Fruit fly (Drosophila melanogaster): ENCODE data around the gene eIF1A.

eIF1A gene

dm6 chr3R:18243718-18244170 is 30.7 kb upstream of the eIF1A start (continued):
- TF ChIP-seq Sox102F (GFP tag; optimal IDR thresholded peaks at IDR 0.05) (no peak), unc-4 (GFP tag; IDR thresholded peaks at IDR 0.05; ENCODE audit: partially characterized antibody) (no peak), CG14014 (GFP tag; IDR thresholded peaks at IDR 0.05) (0 out of 2 replicates have a peak, but pooled peaks have one; percentile 25), amos (GFP tag; IDR thresholded peaks at IDR 0.05; ENCODE audit: partially characterized antibody) (no peak), fd64A (GFP tag; optimal IDR thresholded peaks at IDR 0.05) (no peak), CG11723 (GFP tag; optimal IDR thresholded peaks at IDR 0.05) (no peak), Lim3 (GFP tag; IDR thresholded peaks at IDR 0.05) (no peak), CG14050 (GFP tag; IDR thresholded peaks at IDR 0.05) (no peak), CG9609 (GFP tag; optimal IDR thresholded peaks at IDR 0.05) (no peak), CG15514 (GFP tag; optimal IDR thresholded peaks at IDR 0.05) (peak; percentile 41), CG12299 (tag; optimal IDR thresholded peaks at IDR 0.05) (no peak), CG12104 (GFP tag; optimal IDR thresholded peaks at IDR 0.05) (no peak), caup (GFP tag; optimal IDR thresholded peaks at IDR 0.05; ENCODE audit: severe bottlenecking) (no peak), usp (GFP tag; optimal IDR thresholded peaks at IDR 0.05) (no peak), sug (tag; optimal IDR thresholded peaks at IDR 0.05) (no peak), CG3407 (GFP tag; optimal IDR thresholded peaks at IDR 0.05) (no peak), CG10979 (tag; optimal IDR thresholded peaks at IDR 0.05) (no peak), phol (tag; optimal IDR thresholded peaks at IDR 0.05) (no peak), CG2712 (tag; optimal IDR thresholded peaks at IDR 0.05) (no peak), ERR (GFP tag; optimal IDR thresholded peaks at IDR 0.05) (no peak), CG3281 (GFP tag; optimal IDR thresholded peaks at IDR 0.05) (peak; percentile 8), Hr51 (GFP tag; optimal IDR thresholded peaks at IDR 0.05) (peak in 1 of 2 experiments; percentile 12), MESR4 (GFP tag; optimal IDR thresholded peaks at IDR 0.05) (no peak), exex (tag; optimal IDR thresholded peaks at IDR 0.05) (no peak), NFAT (GFP tag; IDR thresholded peaks at IDR 0.05) (no peak), sob (GFP tag; IDR thresholded peaks at IDR 0.05) (no peak), Nf-YB (GFP tag; optimal IDR thresholded peaks at IDR 0.05) (no peak), ranshi (GFP tag; IDR thresholded peaks at IDR 0.05) (no peak), CG15601 (tag; optimal IDR thresholded peaks at IDR 0.05) (no peak), CG7745 (tag; optimal IDR thresholded peaks at IDR 0.05) (no peak), lmd (GFP tag; IDR thresholded peaks at IDR 0.05) (0 out of 2 replicates have a peak, but pooled peaks have one; percentile 8), CG11696 (GFP tag; IDR thresholded peaks at IDR 0.05) (no peak), rib (GFP tag; IDR thresholded peaks at IDR 0.05) (peak; percentile 10; the same call in 1 of the 2 replicates), Hr39 (optimal IDR thresholded peaks at IDR 0.05) (no peak), CG17328 (GFP tag; IDR thresholded peaks at IDR 0.05) (no peak), CG10431 (GFP tag; optimal IDR thresholded peaks at IDR 0.05) (no peak), fd3F (GFP tag; optimal IDR thresholded peaks at IDR 0.05) (no peak), Ets65A (GFP tag) (no peak), CG16863 (GFP tag; optimal IDR thresholded peaks at IDR 0.05) (no peak), CG2129 (GFP tag; IDR thresholded peaks at IDR 0.05; ENCODE audit: partially characterized antibody) (no peak), CG17912 (GFP tag; optimal IDR thresholded peaks at IDR 0.05) (no peak), seq (GFP tag; IDR thresholded peaks at IDR 0.05) (0 out of 2 replicates have a peak, but pooled peaks have one; percentile 3), Blimp-1 (GFP tag; optimal IDR thresholded peaks at IDR 0.05) (no peak), CG8290 (GFP tag; optimal IDR thresholded peaks at IDR 0.05) (no peak), CG8290 (tag; optimal IDR thresholded peaks at IDR 0.05) (peak in 1 of 2 experiments; percentile 16), yki (optimal IDR thresholded peaks at IDR 0.05) (no peak), emc (GFP tag; optimal IDR thresholded peaks at IDR 0.05) (no peak), esg (GFP tag; conservative IDR thresholded peaks at IDR 0.05) (no peak), CG34376 (GFP tag; optimal IDR thresholded peaks at IDR 0.05) (no peak), org-1 (GFP tag; optimal IDR thresholded peaks at IDR 0.05) (no peak), NC2β (GFP tag; optimal IDR thresholded peaks at IDR 0.05) (no peak), CG18011 (GFP tag; optimal IDR thresholded peaks at IDR 0.05) (no peak)
